Worm (Caenorhabditis elegans): ENCODE data around the gene T07F10.3.

ce11 chrV:12827219-12827618 is 42.6 kb downstream of the T07F10.3 start, which contains the start of gene ugt-15:
- no peak for TF ChIP-seq med-1 (GFP tag; optimal IDR thresholded peaks at IDR 0.05; ENCODE audit: insufficient read depth)
- no peak for TF ChIP-seq flt-1 (GFP tag; IDR thresholded peaks at IDR 0.05)
- no peak for TF ChIP-seq ref-1 (GFP tag; conservative IDR thresholded peaks at IDR 0.05)
- TF ChIP-seq ztf-29 (GFP tag; IDR thresholded peaks at IDR 0.05): no peak
